Worm (Caenorhabditis elegans): ENCODE measurements around the gene gfat-2.

The gfat-2 gene

DNA sequence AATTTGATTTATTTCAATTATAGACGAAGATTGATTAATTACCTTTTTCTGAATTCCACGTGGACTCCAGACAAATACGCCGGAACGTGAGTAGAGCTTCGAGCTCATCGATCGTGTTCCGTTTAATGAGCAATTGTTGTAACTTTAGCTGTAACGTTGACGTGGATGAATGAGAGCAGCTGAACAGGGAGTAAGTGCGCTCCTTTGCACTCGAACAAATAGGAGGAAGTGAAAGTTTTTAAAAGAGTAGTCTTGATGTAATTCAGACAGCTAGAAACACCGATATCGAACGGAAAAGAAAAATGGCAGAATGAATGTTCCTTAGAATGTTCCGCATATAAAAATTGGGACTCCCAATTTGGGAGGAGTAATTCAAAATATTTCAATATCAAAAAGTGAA is 38.4 kb upstream of the gfat-2 start, which contains the start of gene sec-31 (continued):
- TF ChIP-seq mab-9 (GFP tag; IDR thresholded peaks at IDR 0.05) (no peak), rnt-1 (tag; optimal IDR thresholded peaks at IDR 0.05) (peak; percentile 28), lsy-2 (tag; optimal IDR thresholded peaks at IDR 0.05) (no peak), fos-1 (tag; optimal IDR thresholded peaks at IDR 0.05) (no peak), ces-1 (GFP tag; optimal IDR thresholded peaks at IDR 0.05) (no peak), nhr-28 (tag; optimal IDR thresholded peaks at IDR 0.05) (no peak), mep-1 (tag; optimal IDR thresholded peaks at IDR 0.05) (no peak), F16B12.6 (tag; optimal IDR thresholded peaks at IDR 0.05) (no peak), unc-130 (tag; optimal IDR thresholded peaks at IDR 0.05) (no peak), sptf-1 (tag; optimal IDR thresholded peaks at IDR 0.05) (no peak), C34B4.2 (tag; optimal IDR thresholded peaks at IDR 0.05) (no peak), lin-13 (GFP tag; optimal IDR thresholded peaks at IDR 0.05) (no peak), skn-1 (tag; optimal IDR thresholded peaks at IDR 0.05) (peak; percentile 25), ama-1 (optimal IDR thresholded peaks at IDR 0.05) (no peak), aly-2 (tag; optimal IDR thresholded peaks at IDR 0.05) (no peak), C16A3.4 (tag; optimal IDR thresholded peaks at IDR 0.05) (peak; percentile 21), nhr-47 (tag; optimal IDR thresholded peaks at IDR 0.05) (no peak), unc-30 (tag; optimal IDR thresholded peaks at IDR 0.05) (no peak), xbp-1 (tag; optimal IDR thresholded peaks at IDR 0.05) (peak; percentile 26), nhr-12 (tag; optimal IDR thresholded peaks at IDR 0.05) (no peak), snpc-4 (tag; optimal IDR thresholded peaks at IDR 0.05) (no peak), unc-86 (tag; optimal IDR thresholded peaks at IDR 0.05) (no peak), hlh-4 (tag; optimal IDR thresholded peaks at IDR 0.05) (no peak), nhr-11 (tag; optimal IDR thresholded peaks at IDR 0.05) (no peak)

DNA sequence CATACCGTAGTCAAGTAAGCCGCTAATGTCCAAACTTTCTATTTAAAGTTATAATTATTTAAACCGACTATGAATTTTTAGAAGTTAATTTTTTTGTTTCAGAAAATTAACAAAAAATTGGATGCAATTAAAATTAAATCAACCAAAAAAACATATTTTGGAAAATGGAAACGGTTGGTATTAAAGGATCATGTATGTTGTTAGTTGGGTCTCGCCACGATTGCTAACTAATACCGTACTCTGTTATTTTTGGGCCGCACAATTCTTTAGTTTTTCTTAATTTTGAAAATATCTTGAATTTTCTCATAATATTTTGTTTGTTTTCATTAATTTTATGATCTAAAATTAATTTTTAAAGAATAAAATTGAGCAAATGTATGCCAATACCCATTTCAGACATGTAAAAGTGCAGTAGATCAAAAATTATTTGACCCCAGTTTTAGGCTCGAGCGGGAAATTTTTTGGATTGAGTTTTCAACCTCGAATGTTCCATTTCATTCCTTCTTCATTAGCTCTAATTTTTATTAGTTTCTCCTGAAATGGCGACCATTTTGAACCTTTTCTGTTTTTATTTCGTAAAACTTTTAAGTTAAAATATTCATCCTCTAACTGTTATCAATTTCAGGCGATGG is 37.5 kb upstream of the gfat-2 start, which contains the start of gene cbd-1:
Gene cbd-1, plus strand, starts transcription at position 626 of the 632 bp plus-strand sequence.
- no peak for TF ChIP-seq Y116A8C.19 (tag; optimal IDR thresholded peaks at IDR 0.05; ENCODE audit: borderline replicate concordance)

DNA sequence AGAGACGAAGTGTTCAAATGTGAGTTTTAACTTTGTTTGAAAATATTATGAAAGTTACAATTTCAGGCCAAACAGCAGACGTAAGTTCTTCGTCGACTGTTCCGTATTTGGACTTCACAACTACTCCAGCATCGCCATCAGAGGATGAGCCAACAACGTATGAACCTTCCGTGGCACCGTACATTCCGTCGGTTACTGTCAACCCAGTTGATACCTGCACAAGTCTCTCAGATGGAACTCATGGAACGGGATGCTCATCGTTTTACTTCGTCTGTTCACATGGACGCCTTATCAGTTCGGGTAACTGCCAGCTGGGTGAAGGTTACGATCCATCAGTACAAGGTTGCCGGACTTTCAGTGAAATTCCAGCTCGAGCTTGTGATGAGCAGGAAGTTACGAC is 34.3 kb upstream of the gfat-2 start:
- TF ChIP-seq nhr-84 (tag; optimal IDR thresholded peaks at IDR 0.05) = no peak
- no peak for TF ChIP-seq nhr-85 (tag)
- no peak for TF ChIP-seq nhr-77 (tag; optimal IDR thresholded peaks at IDR 0.05)
- TF ChIP-seq fos-1 (tag; optimal IDR thresholded peaks at IDR 0.05) = no peak
- no peak for TF ChIP-seq lin-14 (GFP tag; optimal IDR thresholded peaks at IDR 0.05)
- no peak for TF ChIP-seq ztf-11 (tag; optimal IDR thresholded peaks at IDR 0.05)
- TF ChIP-seq snu-23 (GFP tag; optimal IDR thresholded peaks at IDR 0.05) = no peak
- TF ChIP-seq hpl-2 (GFP tag; optimal IDR thresholded peaks at IDR 0.05) = no peak
- no peak for TF ChIP-seq ceh-82 (tag; optimal IDR thresholded peaks at IDR 0.05)

DNA sequence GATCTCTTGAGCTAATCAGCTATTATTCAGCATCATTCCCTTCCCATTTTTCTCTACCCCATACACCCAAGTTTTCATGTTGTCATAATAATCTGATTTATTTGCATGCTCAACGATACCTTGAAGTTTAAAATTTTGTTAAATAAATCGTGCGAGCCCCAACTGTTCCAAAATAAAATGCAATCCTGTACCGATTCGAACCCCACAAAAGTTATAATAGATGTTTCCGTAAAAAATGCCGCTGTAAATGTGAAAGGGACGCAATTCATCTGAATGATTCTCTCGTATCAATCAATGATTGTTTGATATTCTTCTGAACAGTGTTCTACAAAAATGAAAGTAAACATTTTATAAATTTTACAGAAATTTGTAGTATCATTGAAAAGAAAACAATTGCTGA is 32.6 kb upstream of the gfat-2 start:
- TF ChIP-seq elt-3 (tag; optimal IDR thresholded peaks at IDR 0.05) (no peak), ets-5 (GFP tag; IDR thresholded peaks at IDR 0.05) (no peak), ceh-90 (tag; optimal IDR thresholded peaks at IDR 0.05) (no peak), mab-9 (GFP tag; IDR thresholded peaks at IDR 0.05) (no peak), egl-27 (tag; optimal IDR thresholded peaks at IDR 0.05) (no peak), sptf-1 (tag; optimal IDR thresholded peaks at IDR 0.05) (no peak), tlp-1 (tag; optimal IDR thresholded peaks at IDR 0.05) (no peak), grh-1 (GFP tag; IDR thresholded peaks at IDR 0.05) (no peak), vab-15 (tag; optimal IDR thresholded peaks at IDR 0.05) (no peak), efl-1 (optimal IDR thresholded peaks at IDR 0.05) (no peak), efl-1 (GFP tag; optimal IDR thresholded peaks at IDR 0.05 in 1 of 2) (no peak), nhr-77 (tag; optimal IDR thresholded peaks at IDR 0.05) (no peak)
